Worm (Caenorhabditis elegans) whole organism, L1 larva: ENCODE results near the gene ZK1127.12.

ENCODE experiments used
- C16A3.4 ChIP-seq: fragments of 150-350 bp; optimal IDR thresholded peaks from 2 replicates; lab custom pipeline; 2014; ENCODE audit warnings: missing biosample characterization, missing genetic modification characterization
- C34B4.2 ChIP-seq: sonication (generic microtip); optimal IDR thresholded peaks from 2 replicates; lab custom pipeline; 2017; ENCODE audit warnings: mild to moderate bottlenecking, missing genetic modification characterization, missing compliant biosample characterization
- F16B12.6 ChIP-seq: fragments of 150-350 bp; optimal IDR thresholded peaks from 2 replicates; lab custom pipeline; 2014; ENCODE audit warnings: missing biosample characterization, missing genetic modification characterization
- Y116A8C.19 ChIP-seq: sonication (generic microtip); optimal IDR thresholded peaks from 2 replicates; lab custom pipeline; 2016; ENCODE audit warnings: missing compliant biosample characterization, missing genetic modification characterization, borderline replicate concordance
- aha-1 ChIP-seq: fragments of 150-350 bp; optimal IDR thresholded peaks from 2 replicates; lab custom pipeline; 2014; ENCODE audit warnings: missing biosample characterization, missing genetic modification characterization
- aly-2 ChIP-seq: fragments of 150-350 bp; optimal IDR thresholded peaks from 2 replicates; lab custom pipeline; 2014; ENCODE audit warnings: missing biosample characterization, missing genetic modification characterization
- ama-1 ChIP-seq: fragments of 150-350 bp; optimal IDR thresholded peaks from 2 replicates; lab custom pipeline; 2014
- blmp-1 ChIP-seq: fragments of 150-350 bp; optimal IDR thresholded peaks from 2 replicates; lab custom pipeline; 2014; ENCODE audit warnings: missing biosample characterization, missing genetic modification characterization
- ceh-82 ChIP-seq, 3 experiments: fragments of 150-350 bp in 1 of 3; sonication (generic microtip) in 2 of 3; optimal IDR thresholded peaks; 2 replicates each; lab custom pipeline; 2014 to 2017; ENCODE audit warnings: missing biosample characterization in 3 of 3, missing genetic modification characterization in 3 of 3
- ceh-88 ChIP-seq: fragments of 200-800 bp; sonication (Bioruptor generic); IDR thresholded peaks from 2 replicates; pipeline ENCODE4 v1.3.6; 2022; ENCODE audit warnings: missing genetic modification characterization, missing compliant biosample characterization
- dpl-1 ChIP-seq, 3 experiments: fragments of 150-350 bp in 2 of 3; sonication (generic microtip) in 1 of 3; optimal IDR thresholded peaks; 2 replicates each; lab custom pipeline; 2014 to 2017; ENCODE audit warnings: missing biosample characterization in 3 of 3, missing genetic modification characterization in 3 of 3, missing genetic modification reagents in 3 of 3
- dsc-1 ChIP-seq: sonication (generic microtip); optimal IDR thresholded peaks from 2 replicates; lab custom pipeline; 2016; ENCODE audit warnings: mild to moderate bottlenecking, missing genetic modification characterization, missing compliant biosample characterization
- efl-1 ChIP-seq, 4 experiments: fragments of 150-350 bp; optimal IDR thresholded peaks in 3 of 4; peaks in 1 of 4; 1 replicate in 1 of 4; 2 replicates in 3 of 4; lab custom pipeline; 2014; ENCODE audit warnings: missing biosample characterization in 2 of 4, missing genetic modification characterization in 2 of 4, missing genetic modification reagents in 2 of 4
- efl-3 ChIP-seq: fragments of 200-800 bp; sonication (Bioruptor generic); optimal IDR thresholded peaks from 2 replicates; lab custom pipeline; 2018; ENCODE audit warnings: mild to moderate bottlenecking, missing genetic modification characterization, missing compliant biosample characterization
- elt-2 ChIP-seq: sonication (generic microtip); optimal IDR thresholded peaks from 2 replicates; lab custom pipeline; 2016; ENCODE audit warnings: missing genetic modification characterization, mild to moderate bottlenecking, inconsistent platforms, missing compliant biosample characterization, missing genetic modification reagents
- fos-1 ChIP-seq: fragments of 150-350 bp; optimal IDR thresholded peaks from 2 replicates; lab custom pipeline; 2014; ENCODE audit warnings: missing biosample characterization, missing genetic modification characterization
- grh-1 ChIP-seq: fragments of 200-800 bp; sonication (Bioruptor generic); IDR thresholded peaks from 2 replicates; pipeline ENCODE4 v1.3.6; 2022; ENCODE audit warnings: missing genetic modification reagents, missing genetic modification characterization, missing compliant biosample characterization
- hlh-4 ChIP-seq: sonication (generic microtip); optimal IDR thresholded peaks from 2 replicates; lab custom pipeline; 2016; ENCODE audit warnings: mild to moderate bottlenecking, missing genetic modification characterization, missing compliant biosample characterization
- isw-1 ChIP-seq: fragments of 200-800 bp; sonication (Bioruptor generic); IDR thresholded peaks from 2 replicates; pipeline ENCODE4 v1.3.6; 2022; ENCODE audit warnings: missing genetic modification characterization, missing compliant biosample characterization
- lin-14 ChIP-seq: fragments of 200-800 bp; sonication (Bioruptor generic); optimal IDR thresholded peaks from 2 replicates; lab custom pipeline; 2018; ENCODE audit warnings: mild to moderate bottlenecking, missing genetic modification characterization, moderate library complexity, missing compliant biosample characterization
- lin-15B ChIP-seq: fragments of 150-350 bp; sonication (generic microtip); optimal IDR thresholded peaks from 3 replicates; lab custom pipeline; 2014; ENCODE audit warnings: missing biosample characterization, missing genetic modification characterization
- lin-35 ChIP-seq, 2 experiments: fragments of 150-350 bp; optimal IDR thresholded peaks; 2 replicates each; lab custom pipeline; 2014; ENCODE audit warnings: missing biosample characterization in 2 of 2, missing genetic modification characterization in 2 of 2, missing genetic modification reagents in 2 of 2
- lin-39 ChIP-seq: fragments of 150-350 bp; optimal IDR thresholded peaks from 2 replicates; lab custom pipeline; 2014; ENCODE audit warnings: missing biosample characterization, missing genetic modification reagents, missing genetic modification characterization
- lsy-2 ChIP-seq, 2 experiments: fragments of 150-350 bp; optimal IDR thresholded peaks; 2 replicates each; lab custom pipeline; 2014; ENCODE audit warnings: missing biosample characterization in 2 of 2, missing genetic modification characterization in 2 of 2
- mef-2 ChIP-seq: fragments of 150-350 bp; optimal IDR thresholded peaks from 2 replicates; lab custom pipeline; 2014; ENCODE audit warnings: missing biosample characterization, missing genetic modification characterization
- mep-1 ChIP-seq: fragments of 150-350 bp; optimal IDR thresholded peaks from 2 replicates; lab custom pipeline; 2014; ENCODE audit warnings: missing biosample characterization, missing genetic modification characterization
- nhr-11 ChIP-seq: fragments of 150-350 bp; optimal IDR thresholded peaks from 2 replicates; lab custom pipeline; 2014; ENCODE audit warnings: missing biosample characterization, missing genetic modification characterization
- nhr-19 ChIP-seq: fragments of 200-800 bp; sonication (Bioruptor generic); conservative IDR thresholded peaks from 2 replicates; pipeline ENCODE4 v1.3.6; 2022; ENCODE audit warnings: missing genetic modification characterization, missing compliant biosample characterization
- nhr-20 ChIP-seq: sonication (generic microtip); optimal IDR thresholded peaks from 2 replicates; lab custom pipeline; 2016; ENCODE audit warnings: mild to moderate bottlenecking, missing genetic modification characterization, missing compliant biosample characterization
- nhr-237 ChIP-seq: fragments of 150-350 bp; optimal IDR thresholded peaks from 2 replicates; lab custom pipeline; 2014; ENCODE audit warnings: missing biosample characterization, missing genetic modification characterization
- nhr-47 ChIP-seq: sonication (generic microtip); optimal IDR thresholded peaks from 2 replicates; lab custom pipeline; 2016; ENCODE audit warnings: mild to moderate bottlenecking, missing genetic modification characterization, moderate library complexity, missing compliant biosample characterization
- nhr-71 ChIP-seq: sonication (generic microtip); optimal IDR thresholded peaks from 2 replicates; lab custom pipeline; 2016; ENCODE audit warnings: mild to moderate bottlenecking, missing genetic modification characterization, moderate library complexity, missing compliant biosample characterization
- nhr-76 ChIP-seq: sonication (generic microtip); optimal IDR thresholded peaks from 2 replicates; lab custom pipeline; 2017; ENCODE audit warnings: missing biosample characterization, missing genetic modification characterization
- nhr-84 ChIP-seq: sonication (generic microtip); optimal IDR thresholded peaks from 2 replicates; lab custom pipeline; 2017; ENCODE audit warnings: missing biosample characterization, missing genetic modification characterization
- nhr-85 ChIP-seq: sonication (generic microtip); peaks from one replicate; lab custom pipeline; 2016; ENCODE audit warnings: missing genetic modification characterization, inconsistent platforms, missing compliant biosample characterization
- pqm-1 ChIP-seq: sonication (generic microtip); optimal IDR thresholded peaks from 3 replicates; lab custom pipeline; 2017; ENCODE audit warnings: missing biosample characterization, missing genetic modification characterization
- rnt-1 ChIP-seq: sonication (generic microtip); optimal IDR thresholded peaks from 2 replicates; lab custom pipeline; 2016; ENCODE audit warnings: mild to moderate bottlenecking, missing genetic modification characterization, moderate library complexity, missing compliant biosample characterization
- skn-1 ChIP-seq: fragments of 150-350 bp; optimal IDR thresholded peaks from 2 replicates; lab custom pipeline; 2014; ENCODE audit warnings: missing biosample characterization, missing genetic modification characterization
- snpc-4 ChIP-seq: fragments of 150-350 bp; optimal IDR thresholded peaks from 2 replicates; lab custom pipeline; 2014; ENCODE audit warnings: missing biosample characterization, missing genetic modification characterization
- snu-23 ChIP-seq: sonication (generic microtip); optimal IDR thresholded peaks from 2 replicates; lab custom pipeline; 2016; ENCODE audit warnings: missing genetic modification characterization, missing compliant biosample characterization
- sox-4 ChIP-seq: sonication (generic microtip); optimal IDR thresholded peaks from 2 replicates; lab custom pipeline; 2016; ENCODE audit warnings: missing genetic modification characterization, missing compliant biosample characterization
- sptf-1 ChIP-seq: fragments of 150-350 bp; optimal IDR thresholded peaks from 2 replicates; lab custom pipeline; 2014; ENCODE audit warnings: missing biosample characterization, missing genetic modification characterization
- tlp-1 ChIP-seq: fragments of 150-350 bp; optimal IDR thresholded peaks from 2 replicates; lab custom pipeline; 2014; ENCODE audit warnings: missing biosample characterization, missing genetic modification characterization
- xbp-1 ChIP-seq: sonication (generic microtip); optimal IDR thresholded peaks from 2 replicates; lab custom pipeline; 2016; ENCODE audit warnings: missing genetic modification characterization, missing compliant biosample characterization
- zag-1 ChIP-seq: fragments of 150-350 bp; optimal IDR thresholded peaks from 2 replicates; lab custom pipeline; 2014; ENCODE audit warnings: missing biosample characterization, missing genetic modification characterization
- ztf-11 ChIP-seq, 2 experiments: sonication (generic microtip); optimal IDR thresholded peaks; 2 replicates each; lab custom pipeline; 2016 to 2017; ENCODE audit warnings: missing genetic modification characterization in 2 of 2, missing biosample characterization in 1 of 2, missing compliant biosample characterization in 1 of 2
- ztf-4 ChIP-seq: fragments of 150-350 bp; optimal IDR thresholded peaks from 2 replicates; lab custom pipeline; 2014; ENCODE audit warnings: missing biosample characterization, missing genetic modification characterization

ZK1127.12 gene

ce11 chrII:7024897-7025852, 26.7 kb upstream of the ZK1127.12 start, which contains the start of gene znf-598:
TSS of gene znf-598 (plus strand) at chrII:7025802.
- TF ChIP-seq skn-1 (tag; lab: Kevin White, UChicago) = peak; percentile 15
- TF ChIP-seq pqm-1 (tag; lab: Kevin White, UChicago) = no peak
- TF ChIP-seq snu-23 (GFP tag; lab: Kevin White, UChicago) = peak; percentile 38
- TF ChIP-seq lin-39 (tag; lab: Kevin White, UChicago) = no peak
- peak; percentile 10 for TF ChIP-seq nhr-47 (tag; lab: Kevin White, UChicago)
- no peak for TF ChIP-seq ztf-11 (tag; optimal IDR thresholded peaks at IDR 0.05; lab: Kevin White, UChicago)
- peak; percentile 21 for TF ChIP-seq C16A3.4
- no peak for TF ChIP-seq nhr-84 (tag; lab: Kevin White, UChicago)
- no peak for TF ChIP-seq fos-1 (tag; lab: Kevin White, UChicago)
- TF ChIP-seq hlh-4 (tag; lab: Kevin White, UChicago) = no peak
- TF ChIP-seq blmp-1 (tag; lab: Kevin White, UChicago) = peak; percentile 52
- TF ChIP-seq efl-3 (GFP tag; lab: Kevin White, UChicago) = no peak
- no peak for TF ChIP-seq sox-4 (tag; lab: Kevin White, UChicago)
- TF ChIP-seq rnt-1 (tag; lab: Kevin White, UChicago) = no peak
- peak; percentile 60 for TF ChIP-seq lin-15B (tag; lab: Kevin White, UChicago)
- no peak for TF ChIP-seq tlp-1 (tag; lab: Kevin White, UChicago)
- TF ChIP-seq ceh-82 (tag; optimal IDR thresholded peaks at IDR 0.05; lab: Kevin White, UChicago) = peak in 1 of 3 experiments; percentile 13
- TF ChIP-seq snpc-4 (tag; lab: Kevin White, UChicago) = no peak
- TF ChIP-seq dpl-1 (GFP tag; optimal IDR thresholded peaks at IDR 0.05; lab: Kevin White, UChicago) = peak; percentile 6 to 48 (median 12)
- TF ChIP-seq mep-1 (tag; lab: Kevin White, UChicago) = peak; percentile 44
- no peak for TF ChIP-seq nhr-19 (GFP tag; lab: Robert Waterston, UW)
- TF ChIP-seq efl-1 (optimal IDR thresholded peaks at IDR 0.05; lab: Kevin White, UChicago) = peak; percentile 37 to 43
- TF ChIP-seq efl-1 (GFP tag; optimal IDR thresholded peaks at IDR 0.05 in 1 of 2; lab: Kevin White, UChicago) = peak; percentile 28 to 78
- no peak for TF ChIP-seq zag-1 (tag; lab: Kevin White, UChicago)
- TF ChIP-seq isw-1 (GFP tag; lab: Robert Waterston, UW) = peak; percentile 2; the same call in 1 of the 2 replicates
- peak; percentile 17 for TF ChIP-seq xbp-1 (tag; lab: Kevin White, UChicago)
- TF ChIP-seq nhr-76 = no peak
- no peak for TF ChIP-seq grh-1 (GFP tag; lab: Robert Waterston, UW)
- TF ChIP-seq mef-2 (tag; lab: Kevin White, UChicago) = no peak
- peak; percentile 34 for TF ChIP-seq nhr-71
- peak; percentile 30 to 64 for TF ChIP-seq lin-35 (GFP tag; optimal IDR thresholded peaks at IDR 0.05; lab: Kevin White, UChicago)
- no peak for TF ChIP-seq aly-2 (tag; lab: Kevin White, UChicago)
- peak; percentile 25 to 80 for TF ChIP-seq lsy-2 (tag; optimal IDR thresholded peaks at IDR 0.05; lab: Kevin White, UChicago)
- no peak for TF ChIP-seq nhr-11 (tag; lab: Kevin White, UChicago)
- peak; percentile 70 for TF ChIP-seq nhr-85
- peak; percentile 17 for TF ChIP-seq F16B12.6
- TF ChIP-seq elt-2 (tag; lab: Kevin White, UChicago) = peak; percentile 10
- no peak for TF ChIP-seq sptf-1 (tag; lab: Kevin White, UChicago)
- TF ChIP-seq nhr-237 = no peak
- TF ChIP-seq lin-14 (GFP tag; lab: Kevin White, UChicago) = peak; percentile 51
- peak; percentile 43 for TF ChIP-seq nhr-20 (tag; lab: Kevin White, UChicago)

- TF ChIP-seq nhr-20 (tag; lab: Kevin White, UChicago) (no peak), ama-1 (lab: Kevin White, UChicago) (no peak), efl-1 (optimal IDR thresholded peaks at IDR 0.05; lab: Kevin White, UChicago) (no peak), efl-1 (GFP tag; optimal IDR thresholded peaks at IDR 0.05 in 1 of 2; lab: Kevin White, UChicago) (peak in 1 of 2 experiments; percentile 79), ztf-4 (no peak), ceh-88 (no peak), dsc-1 (tag; lab: Kevin White, UChicago) (no peak), aha-1 (no peak), C34B4.2 (tag; lab: Kevin White, UChicago) (no peak), Y116A8C.19 (tag; lab: Kevin White, UChicago) (no peak)
These were observed 22.4 kb upstream of the ZK1127.12 start for ce11 chrII:7029524-7029923.
